Worm (Caenorhabditis elegans): ENCODE data around the gene C17C3.3.

DNA sequence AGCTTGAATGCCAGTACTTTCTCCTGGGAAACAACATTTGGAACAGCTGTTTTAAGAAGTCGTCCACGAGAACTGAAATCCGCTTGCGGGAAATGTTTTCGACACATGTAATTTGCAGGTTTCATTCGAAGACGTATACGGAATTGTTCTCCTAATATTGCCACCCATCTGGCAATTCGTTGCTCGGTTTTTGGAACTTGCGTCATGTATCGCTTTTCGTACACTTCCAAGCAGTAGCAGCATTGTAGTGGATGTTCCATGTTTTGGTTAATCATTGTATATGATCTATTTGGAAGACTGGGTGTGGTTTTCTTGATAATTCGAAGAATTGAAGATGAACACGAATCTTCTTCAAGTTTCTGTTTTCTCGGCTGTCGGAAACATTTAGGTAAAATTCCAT is 26.3 kb downstream of the C17C3.3 start:
- no peak for TF ChIP-seq med-1 (GFP tag; optimal IDR thresholded peaks at IDR 0.05; ENCODE audit: insufficient read depth)
- TF ChIP-seq flt-1 (GFP tag; IDR thresholded peaks at IDR 0.05): no peak
- TF ChIP-seq tab-1 (GFP tag; IDR thresholded peaks at IDR 0.05): no peak
- TF ChIP-seq ztf-29 (GFP tag; IDR thresholded peaks at IDR 0.05): no peak
- no peak for TF ChIP-seq klf-2 (GFP tag; conservative IDR thresholded peaks at IDR 0.05)
- no peak for TF ChIP-seq T22C8.4 (GFP tag; IDR thresholded peaks at IDR 0.05)
- no peak for TF ChIP-seq ztf-23 (GFP tag; IDR thresholded peaks at IDR 0.05)
- TF ChIP-seq ref-1 (GFP tag; conservative IDR thresholded peaks at IDR 0.05): no peak
- TF ChIP-seq cog-1 (tag; optimal IDR thresholded peaks at IDR 0.05): no peak

All from whole organism, midembryonic.